Worm (Caenorhabditis elegans) whole organism, late embryonic: ENCODE measurements around the gene chil-24.

Experiments used
- Y22D7AL.16 ChIP-seq: sonication (generic microtip); optimal IDR thresholded peaks from 2 replicates; lab custom pipeline; 2016; ENCODE audit warnings: missing genetic modification characterization, missing compliant biosample characterization
- ceh-31 ChIP-seq: sonication (generic microtip); optimal IDR thresholded peaks from 2 replicates; lab custom pipeline; 2016; ENCODE audit warnings: missing genetic modification characterization, missing compliant biosample characterization
- fkh-6 ChIP-seq: sonication (generic microtip); optimal IDR thresholded peaks from 2 replicates; lab custom pipeline; 2016; ENCODE audit warnings: missing genetic modification characterization, missing compliant biosample characterization
- pqm-1 ChIP-seq: sonication (generic microtip); optimal IDR thresholded peaks from 2 replicates; lab custom pipeline; 2016; ENCODE audit warnings: missing genetic modification characterization, missing compliant biosample characterization
- pros-1 ChIP-seq: fragments of 150-350 bp; optimal IDR thresholded peaks from 2 replicates; lab custom pipeline; 2014; ENCODE audit warnings: missing biosample characterization, missing genetic modification reagents, missing genetic modification characterization
- rnt-1 ChIP-seq: sonication (generic microtip); optimal IDR thresholded peaks from 2 replicates; lab custom pipeline; 2016; ENCODE audit warnings: missing genetic modification characterization, missing compliant biosample characterization
- syd-9 ChIP-seq: sonication (generic microtip); optimal IDR thresholded peaks from 2 replicates; lab custom pipeline; 2016; ENCODE audit warnings: mild to moderate bottlenecking, missing genetic modification characterization, moderate library complexity, missing compliant biosample characterization
- unc-86 ChIP-seq: sonication (generic microtip); optimal IDR thresholded peaks from 2 replicates; lab custom pipeline; 2016; ENCODE audit warnings: missing genetic modification characterization, missing compliant biosample characterization

- TF ChIP-seq pqm-1 (tag; lab: Kevin White, UChicago) (no peak), Y22D7AL.16 (tag; lab: Kevin White, UChicago) (no peak), rnt-1 (tag; lab: Kevin White, UChicago) (no peak), pros-1 (tag; lab: Kevin White, UChicago) (no peak), fkh-6 (tag; lab: Kevin White, UChicago) (no peak), unc-86 (no peak), ceh-31 (no peak), syd-9 (tag; lab: Kevin White, UChicago) (no peak)
Observed at ce11 chrII:3172176-3172575, 43.2 kb downstream of the chil-24 start, which contains the start of gene Y27F2A.10.
